Worm (Caenorhabditis elegans) whole organism, L1 larva: ENCODE results near the gene F20C5.11.
A peak's percentile ranks its signal among the peaks of the same experiment; 100 is the strongest.

ENCODE experiments used
- C04F5.9 ChIP-seq: sonication (generic microtip); optimal IDR thresholded peaks from 2 replicates; lab custom pipeline; 2016; ENCODE audit warnings: missing genetic modification characterization, missing compliant biosample characterization
- C16A3.4 ChIP-seq: fragments of 150-350 bp; optimal IDR thresholded peaks from 2 replicates; lab custom pipeline; 2014; ENCODE audit warnings: missing biosample characterization, missing genetic modification characterization
- C34B4.2 ChIP-seq: sonication (generic microtip); optimal IDR thresholded peaks from 2 replicates; lab custom pipeline; 2017; ENCODE audit warnings: mild to moderate bottlenecking, missing genetic modification characterization, missing compliant biosample characterization
- F16B12.6 ChIP-seq: fragments of 150-350 bp; optimal IDR thresholded peaks from 2 replicates; lab custom pipeline; 2014; ENCODE audit warnings: missing biosample characterization, missing genetic modification characterization
- Y116A8C.19 ChIP-seq: sonication (generic microtip); optimal IDR thresholded peaks from 2 replicates; lab custom pipeline; 2016; ENCODE audit warnings: missing compliant biosample characterization, missing genetic modification characterization, borderline replicate concordance
- blmp-1 ChIP-seq: fragments of 150-350 bp; optimal IDR thresholded peaks from 2 replicates; lab custom pipeline; 2014; ENCODE audit warnings: missing biosample characterization, missing genetic modification characterization
- ceh-63 ChIP-seq: fragments of 200-800 bp; sonication (Bioruptor generic); optimal IDR thresholded peaks from 2 replicates; lab custom pipeline; 2018; ENCODE audit warnings: mild to moderate bottlenecking, missing genetic modification characterization, missing compliant biosample characterization
- ceh-8 ChIP-seq: fragments of 200-800 bp; sonication (Bioruptor generic); optimal IDR thresholded peaks from 2 replicates; lab custom pipeline; 2018; ENCODE audit warnings: mild to moderate bottlenecking, missing genetic modification characterization, moderate library complexity, missing compliant biosample characterization
- ceh-88 ChIP-seq: fragments of 200-800 bp; sonication (Bioruptor generic); IDR thresholded peaks from 2 replicates; pipeline ENCODE4 v1.3.6; 2022; ENCODE audit warnings: missing genetic modification characterization, missing compliant biosample characterization
- dpl-1 ChIP-seq, 3 experiments: fragments of 150-350 bp in 2 of 3; sonication (generic microtip) in 1 of 3; optimal IDR thresholded peaks; 2 replicates each; lab custom pipeline; 2014 to 2017; ENCODE audit warnings: missing biosample characterization in 3 of 3, missing genetic modification characterization in 3 of 3, missing genetic modification reagents in 3 of 3
- efl-1 ChIP-seq, 4 experiments: fragments of 150-350 bp; optimal IDR thresholded peaks in 3 of 4; peaks in 1 of 4; 1 replicate in 1 of 4; 2 replicates in 3 of 4; lab custom pipeline; 2014; ENCODE audit warnings: missing biosample characterization in 2 of 4, missing genetic modification characterization in 2 of 4, missing genetic modification reagents in 2 of 4
- efl-3 ChIP-seq: fragments of 200-800 bp; sonication (Bioruptor generic); optimal IDR thresholded peaks from 2 replicates; lab custom pipeline; 2018; ENCODE audit warnings: mild to moderate bottlenecking, missing genetic modification characterization, missing compliant biosample characterization
- egl-13 ChIP-seq: sonication (generic microtip); optimal IDR thresholded peaks from 2 replicates; lab custom pipeline; 2016; ENCODE audit warnings: missing genotype, missing genetic modification reagents, missing genetic modification characterization, missing compliant biosample characterization
- fkh-4 ChIP-seq: sonication (generic microtip); optimal IDR thresholded peaks from 2 replicates; lab custom pipeline; 2016; ENCODE audit warnings: missing compliant biosample characterization, missing genetic modification characterization, borderline replicate concordance
- fkh-8 ChIP-seq: sonication (generic microtip); optimal IDR thresholded peaks from 2 replicates; lab custom pipeline; 2016; ENCODE audit warnings: mild to moderate bottlenecking, missing genetic modification characterization, missing compliant biosample characterization
- grh-1 ChIP-seq: fragments of 200-800 bp; sonication (Bioruptor generic); IDR thresholded peaks from 2 replicates; pipeline ENCODE4 v1.3.6; 2022; ENCODE audit warnings: missing genetic modification reagents, missing genetic modification characterization, missing compliant biosample characterization
- irx-1 ChIP-seq: sonication (generic microtip); optimal IDR thresholded peaks from 2 replicates; lab custom pipeline; 2016; ENCODE audit warnings: missing genetic modification characterization, missing compliant biosample characterization
- lin-15B ChIP-seq: fragments of 150-350 bp; sonication (generic microtip); optimal IDR thresholded peaks from 3 replicates; lab custom pipeline; 2014; ENCODE audit warnings: missing biosample characterization, missing genetic modification characterization
- lin-35 ChIP-seq, 2 experiments: fragments of 150-350 bp; optimal IDR thresholded peaks; 2 replicates each; lab custom pipeline; 2014; ENCODE audit warnings: missing biosample characterization in 2 of 2, missing genetic modification characterization in 2 of 2, missing genetic modification reagents in 2 of 2
- lir-3 ChIP-seq: sonication (generic microtip); optimal IDR thresholded peaks from 2 replicates; lab custom pipeline; 2016; ENCODE audit warnings: mild to moderate bottlenecking, missing genetic modification characterization, moderate library complexity, missing compliant biosample characterization; ENCODE audit not compliant: poor library complexity
- lsy-2 ChIP-seq, 2 experiments: fragments of 150-350 bp; optimal IDR thresholded peaks; 2 replicates each; lab custom pipeline; 2014; ENCODE audit warnings: missing biosample characterization in 2 of 2, missing genetic modification characterization in 2 of 2
- mdl-1 ChIP-seq, 2 experiments: fragments of 150-350 bp; optimal IDR thresholded peaks; 2 replicates each; lab custom pipeline; 2014 to 2017; ENCODE audit warnings: missing biosample characterization in 2 of 2, missing genetic modification characterization in 2 of 2, inconsistent platforms in 1 of 2
- nhr-12 ChIP-seq: sonication (generic microtip); optimal IDR thresholded peaks from 2 replicates; lab custom pipeline; 2017; ENCODE audit warnings: missing biosample characterization, missing genetic modification characterization
- nhr-28 ChIP-seq: fragments of 150-350 bp; optimal IDR thresholded peaks from 2 replicates; lab custom pipeline; 2014; ENCODE audit warnings: missing biosample characterization, missing genetic modification characterization
- nhr-47 ChIP-seq: sonication (generic microtip); optimal IDR thresholded peaks from 2 replicates; lab custom pipeline; 2016; ENCODE audit warnings: mild to moderate bottlenecking, missing genetic modification characterization, moderate library complexity, missing compliant biosample characterization
- nhr-76 ChIP-seq: sonication (generic microtip); optimal IDR thresholded peaks from 2 replicates; lab custom pipeline; 2017; ENCODE audit warnings: missing biosample characterization, missing genetic modification characterization
- pag-3 ChIP-seq: sonication (generic microtip); optimal IDR thresholded peaks from 2 replicates; lab custom pipeline; 2017; ENCODE audit warnings: missing genetic modification characterization, mild to moderate bottlenecking, missing compliant biosample characterization, antibody characterized with exemption, borderline replicate concordance; ENCODE audit not compliant: insufficient read depth
- pax-3 ChIP-seq: fragments of 200-800 bp; sonication (Bioruptor generic); optimal IDR thresholded peaks from 2 replicates; lab custom pipeline; 2018; ENCODE audit warnings: mild to moderate bottlenecking, missing genetic modification characterization, moderate library complexity, missing compliant biosample characterization
- skn-1 ChIP-seq: fragments of 150-350 bp; optimal IDR thresholded peaks from 2 replicates; lab custom pipeline; 2014; ENCODE audit warnings: missing biosample characterization, missing genetic modification characterization
- snu-23 ChIP-seq: sonication (generic microtip); optimal IDR thresholded peaks from 2 replicates; lab custom pipeline; 2016; ENCODE audit warnings: missing genetic modification characterization, missing compliant biosample characterization
- sptf-1 ChIP-seq: fragments of 150-350 bp; optimal IDR thresholded peaks from 2 replicates; lab custom pipeline; 2014; ENCODE audit warnings: missing biosample characterization, missing genetic modification characterization
- sup-37 ChIP-seq: fragments of 200-800 bp; sonication (Bioruptor generic); optimal IDR thresholded peaks from 2 replicates; lab custom pipeline; 2018; ENCODE audit warnings: mild to moderate bottlenecking, missing genetic modification characterization, missing compliant biosample characterization
- swsn-7 ChIP-seq: sonication (generic microtip); optimal IDR thresholded peaks from 2 replicates; lab custom pipeline; 2016; ENCODE audit warnings: missing genetic modification characterization, missing compliant biosample characterization
- tbx-2 ChIP-seq: sonication (generic microtip); optimal IDR thresholded peaks from 2 replicates; lab custom pipeline; 2016; ENCODE audit warnings: missing genetic modification characterization, missing compliant biosample characterization
- tlp-1 ChIP-seq: fragments of 150-350 bp; optimal IDR thresholded peaks from 2 replicates; lab custom pipeline; 2014; ENCODE audit warnings: missing biosample characterization, missing genetic modification characterization
- unc-130 ChIP-seq: fragments of 150-350 bp; optimal IDR thresholded peaks from 2 replicates; lab custom pipeline; 2017; ENCODE audit warnings: missing biosample characterization, missing genetic modification characterization, inconsistent platforms
- unc-30 ChIP-seq: sonication (generic microtip); optimal IDR thresholded peaks from 2 replicates; lab custom pipeline; 2017; ENCODE audit warnings: missing biosample characterization, missing genetic modification characterization
- unc-86 ChIP-seq: sonication (generic microtip); optimal IDR thresholded peaks from 2 replicates; lab custom pipeline; 2016; ENCODE audit warnings: missing genetic modification characterization, missing compliant biosample characterization
- unc-98 ChIP-seq: fragments of 200-800 bp; sonication (Bioruptor generic); IDR thresholded peaks from 2 replicates; pipeline ENCODE4 v1.3.6; 2022; ENCODE audit warnings: missing genetic modification characterization, missing compliant biosample characterization
- vab-15 ChIP-seq: sonication (generic microtip); optimal IDR thresholded peaks from 2 replicates; lab custom pipeline; 2017; ENCODE audit warnings: missing genotype, mild to moderate bottlenecking, missing genetic modification characterization, missing compliant biosample characterization
- zag-1 ChIP-seq: fragments of 150-350 bp; optimal IDR thresholded peaks from 2 replicates; lab custom pipeline; 2014; ENCODE audit warnings: missing biosample characterization, missing genetic modification characterization
- zip-4 ChIP-seq: fragments of 200-800 bp; sonication (Bioruptor generic); optimal IDR thresholded peaks from 2 replicates; lab custom pipeline; 2018; ENCODE audit warnings: mild to moderate bottlenecking, missing genetic modification characterization, moderate library complexity, missing compliant biosample characterization

F20C5.11 gene

DNA sequence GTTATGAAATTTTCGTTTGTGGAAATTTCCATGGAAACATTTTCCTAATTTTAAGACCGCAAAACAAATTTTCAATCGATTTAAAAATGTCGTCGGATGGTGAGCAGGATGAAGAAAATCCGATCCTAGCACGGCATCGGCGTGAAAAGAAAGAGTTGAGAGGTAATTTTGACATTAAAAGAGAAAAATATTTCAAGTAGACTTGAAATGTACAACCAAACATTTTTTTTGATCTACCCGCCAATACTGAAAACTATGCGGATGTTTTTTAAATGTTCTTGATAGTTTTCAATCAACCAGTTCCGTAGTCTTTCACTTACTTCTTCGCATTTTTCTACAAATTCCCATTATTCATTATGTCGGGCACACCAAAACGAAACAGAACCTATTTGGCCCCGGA is 33.7 kb downstream of the F20C5.11 start, which contains the start of gene otub-3:
otub-3 (plus strand) TSS at position 56 of the 400 bp plus-strand sequence.
- no peak for TF ChIP-seq nhr-28
- TF ChIP-seq unc-98, result no peak
- no peak for TF ChIP-seq swsn-7 (tag; lab: Kevin White, UChicago)
- TF ChIP-seq pax-3 (tag; lab: Kevin White, UChicago), result no peak
- no peak for TF ChIP-seq tlp-1 (tag; lab: Kevin White, UChicago)
- TF ChIP-seq irx-1 (tag; lab: Kevin White, UChicago), result no peak
- no peak for TF ChIP-seq C34B4.2
- TF ChIP-seq snu-23, result no peak
- TF ChIP-seq vab-15 (tag; lab: Kevin White, UChicago), result no peak
- TF ChIP-seq efl-3 (GFP tag; lab: Kevin White, UChicago), result no peak
- no peak for TF ChIP-seq blmp-1 (tag; lab: Kevin White, UChicago)
- no peak for TF ChIP-seq fkh-4 (tag; lab: Kevin White, UChicago)
- TF ChIP-seq ceh-63 (GFP tag; lab: Kevin White, UChicago), result no peak
- no peak for TF ChIP-seq Y116A8C.19
- TF ChIP-seq ceh-88 (GFP tag; lab: Robert Waterston, UW), result no peak

DNA sequence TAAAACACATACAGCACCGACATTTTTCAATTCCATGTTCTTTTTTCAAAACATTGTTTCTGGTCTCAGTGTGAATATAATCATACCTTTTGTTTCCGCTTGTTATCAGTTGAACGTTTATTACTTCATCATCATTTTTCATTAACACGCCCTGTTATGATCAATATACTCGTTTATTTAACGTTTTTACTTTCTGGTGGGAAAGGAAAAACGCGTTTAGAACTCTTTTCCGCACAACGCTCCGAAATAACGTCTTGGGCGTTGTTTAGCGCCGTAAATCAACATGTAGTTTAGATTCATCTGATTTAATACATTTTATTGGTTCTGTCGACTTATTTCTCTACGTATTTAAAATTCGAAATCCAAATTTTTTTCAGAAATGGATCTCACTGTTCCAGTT is 36.5 kb downstream of the F20C5.11 start, which contains the start of gene pgm-3:
pgm-3 (plus strand) TSS at position 378 of the 400 bp plus-strand sequence.
- TF ChIP-seq egl-13, result no peak
- no peak for TF ChIP-seq ceh-8
- TF ChIP-seq skn-1 (tag; lab: Kevin White, UChicago), result no peak
- no peak for TF ChIP-seq pag-3 (tag; lab: Kevin White, UChicago)
- TF ChIP-seq C34B4.2, result no peak
- no peak for TF ChIP-seq F16B12.6
- no peak for TF ChIP-seq unc-86 (tag; lab: Kevin White, UChicago)
- peak in 1 of 2 experiments; percentile 57 for TF ChIP-seq lin-35 (GFP tag; optimal IDR thresholded peaks at IDR 0.05; lab: Kevin White, UChicago)
- no peak for TF ChIP-seq grh-1
- TF ChIP-seq dpl-1 (GFP tag; optimal IDR thresholded peaks at IDR 0.05; lab: Kevin White, UChicago), result peak in 1 of 3 experiments; percentile 1
- TF ChIP-seq ceh-63 (GFP tag; lab: Kevin White, UChicago), result no peak
- peak; percentile 75 for TF ChIP-seq blmp-1 (tag; lab: Kevin White, UChicago)
- no peak for TF ChIP-seq lin-15B
- no peak for TF ChIP-seq unc-30 (tag; lab: Kevin White, UChicago)
- TF ChIP-seq fkh-8 (tag; lab: Kevin White, UChicago), result no peak
- TF ChIP-seq efl-1 (optimal IDR thresholded peaks at IDR 0.05; lab: Kevin White, UChicago), result peak in 1 of 2 experiments; percentile 23
- no peak for TF ChIP-seq efl-1 (GFP tag; optimal IDR thresholded peaks at IDR 0.05 in 1 of 2; lab: Kevin White, UChicago)
- no peak for TF ChIP-seq tbx-2 (tag; lab: Kevin White, UChicago)
- TF ChIP-seq mdl-1 (tag; optimal IDR thresholded peaks at IDR 0.05; lab: Kevin White, UChicago), result no peak
- no peak for TF ChIP-seq lsy-2 (tag; optimal IDR thresholded peaks at IDR 0.05; lab: Kevin White, UChicago)
- TF ChIP-seq nhr-12 (tag; lab: Kevin White, UChicago), result no peak
- no peak for TF ChIP-seq zag-1 (tag; lab: Kevin White, UChicago)
- no peak for TF ChIP-seq nhr-76 (tag; lab: Kevin White, UChicago)
- no peak for TF ChIP-seq unc-130 (tag; lab: Kevin White, UChicago)
- no peak for TF ChIP-seq lir-3
- no peak for TF ChIP-seq C04F5.9
- no peak for TF ChIP-seq sup-37 (GFP tag; lab: Kevin White, UChicago)
- no peak for TF ChIP-seq irx-1 (tag; lab: Kevin White, UChicago)
- no peak for TF ChIP-seq Y116A8C.19
- TF ChIP-seq sptf-1, result no peak

DNA sequence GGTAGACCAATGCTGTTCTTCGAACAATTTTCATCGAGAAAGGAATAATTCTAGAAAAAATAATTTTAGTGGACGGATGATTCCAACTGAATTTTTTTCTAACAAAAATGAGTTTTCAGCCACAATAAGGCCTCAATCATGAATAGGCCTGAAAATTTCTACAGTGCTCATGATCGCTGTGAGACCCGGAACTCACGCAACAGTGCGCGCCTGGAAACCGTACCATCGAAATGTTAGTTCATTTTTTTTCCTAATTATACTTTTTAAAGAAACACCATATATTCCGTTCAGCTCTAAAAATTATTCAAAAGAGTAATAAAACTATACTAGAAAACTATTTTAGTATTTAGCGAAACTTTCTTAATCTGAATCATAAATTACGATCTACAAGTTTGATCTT is 36.9 kb downstream of the F20C5.11 start:
- TF ChIP-seq Y116A8C.19 (no peak), zip-4 (GFP tag; lab: Kevin White, UChicago) (no peak), unc-30 (tag; lab: Kevin White, UChicago) (no peak), C16A3.4 (no peak), efl-1 (optimal IDR thresholded peaks at IDR 0.05; lab: Kevin White, UChicago) (no peak), efl-1 (GFP tag; optimal IDR thresholded peaks at IDR 0.05 in 1 of 2; lab: Kevin White, UChicago) (peak in 1 of 2 experiments; percentile 16), nhr-47 (no peak), ceh-8 (no peak), ceh-88 (GFP tag; lab: Robert Waterston, UW) (no peak)
